In genomic region chrX:8463085-8463645, ce11 we compare ENCODE assay signal across 5 worm cellular contexts.
A peak's percentile ranks its signal among the peaks of the same experiment; 100 is the strongest.
TF ChIP-seq lines count a peak whose summit lies in the region.

Gene F16F9.4 (minus strand): TSS chrX:8463360.

TF ChIP-seq in whole organism, L1 larva, 84 proteins besides CTCF, POLR2A, EP300 and RAD21:
- TF ChIP-seq snu-23 (GFP tag; optimal IDR thresholded peaks at IDR 0.05; lab: Kevin White, UChicago) = no peak
- peak; percentile 54 for TF ChIP-seq elt-2 (tag; optimal IDR thresholded peaks at IDR 0.05; lab: Kevin White, UChicago)
- no peak for TF ChIP-seq fkh-8 (tag; optimal IDR thresholded peaks at IDR 0.05; lab: Kevin White, UChicago)
- no peak for TF ChIP-seq lin-14 (GFP tag; optimal IDR thresholded peaks at IDR 0.05; lab: Kevin White, UChicago)
- no peak for TF ChIP-seq hpl-2 (GFP tag; optimal IDR thresholded peaks at IDR 0.05; lab: Kevin White, UChicago)
- TF ChIP-seq grh-1 (GFP tag; IDR thresholded peaks at IDR 0.05; lab: Robert Waterston, UW) = no peak
- no peak for TF ChIP-seq egl-13 (tag; optimal IDR thresholded peaks at IDR 0.05; lab: Kevin White, UChicago)
- TF ChIP-seq efl-1 (optimal IDR thresholded peaks at IDR 0.05; lab: Kevin White, UChicago) = no peak
- peak in 1 of 2 experiments; percentile 68 for TF ChIP-seq efl-1 (GFP tag; optimal IDR thresholded peaks at IDR 0.05 in 1 of 2; lab: Kevin White, UChicago)
- no peak for TF ChIP-seq dsc-1 (tag; optimal IDR thresholded peaks at IDR 0.05; lab: Kevin White, UChicago)
TF ChIP-seq in whole organism, L1 larva: peak in this region for 2.

TF ChIP-seq in whole organism, L2 larva, 48 proteins besides CTCF, POLR2A, EP300 and RAD21:
- no peak for TF ChIP-seq alr-1 (tag; optimal IDR thresholded peaks at IDR 0.05; lab: Kevin White, UChicago)
- no peak for TF ChIP-seq ztf-1 (GFP tag; conservative IDR thresholded peaks at IDR 0.05; lab: Robert Waterston, UW)
- TF ChIP-seq fos-1 (tag; optimal IDR thresholded peaks at IDR 0.05; lab: Kevin White, UChicago) = peak; percentile 29
- TF ChIP-seq nhr-25 (tag; optimal IDR thresholded peaks at IDR 0.05; lab: Kevin White, UChicago) = no peak
- TF ChIP-seq nhr-6 (tag; optimal IDR thresholded peaks at IDR 0.05; lab: Kevin White, UChicago) = no peak
- no peak for TF ChIP-seq F13H6.1 (tag; optimal IDR thresholded peaks at IDR 0.05; lab: Kevin White, UChicago)

TF ChIP-seq in whole organism, L3 larva, 47 proteins besides CTCF, POLR2A, EP300 and RAD21:
- TF ChIP-seq unc-62 (GFP tag; optimal IDR thresholded peaks at IDR 0.05; lab: Kevin White, UChicago) (no peak), ceh-28 (tag; optimal IDR thresholded peaks at IDR 0.05; lab: Kevin White, UChicago) (no peak), elt-2 (tag; optimal IDR thresholded peaks at IDR 0.05; lab: Kevin White, UChicago) (peak; percentile 66), mml-1 (tag; optimal IDR thresholded peaks at IDR 0.05; lab: Kevin White, UChicago) (no peak), pqm-1 (tag; optimal IDR thresholded peaks at IDR 0.05; lab: Kevin White, UChicago) (peak; percentile 64), sea-2 (GFP tag; optimal IDR thresholded peaks at IDR 0.05; lab: Kevin White, UChicago) (no peak), fkh-2 (tag; optimal IDR thresholded peaks at IDR 0.05; lab: Kevin White, UChicago) (no peak), zag-1 (tag; optimal IDR thresholded peaks at IDR 0.05; lab: Kevin White, UChicago) (no peak), tbx-2 (tag; optimal IDR thresholded peaks at IDR 0.05; lab: Kevin White, UChicago) (no peak)

TF ChIP-seq in whole organism, L4 larva, 104 proteins besides CTCF, POLR2A, EP300 and RAD21 (continues in another document):
- no peak for TF ChIP-seq F10B5.3 (tag; optimal IDR thresholded peaks at IDR 0.05; lab: Kevin White, UChicago)
- no peak for TF ChIP-seq nhr-48 (tag; optimal IDR thresholded peaks at IDR 0.05; lab: Kevin White, UChicago)
- TF ChIP-seq pqm-1 (tag; optimal IDR thresholded peaks at IDR 0.05; lab: Kevin White, UChicago) = peak; percentile 55
- no peak for TF ChIP-seq ceh-32 (tag; optimal IDR thresholded peaks at IDR 0.05; lab: Kevin White, UChicago; ENCODE audit: poor library complexity)
- TF ChIP-seq ZK546.5 (tag; optimal IDR thresholded peaks at IDR 0.05; lab: Kevin White, UChicago) = no peak
- TF ChIP-seq mxl-2 (GFP tag; conservative IDR thresholded peaks at IDR 0.05; lab: Robert Waterston, UW) = no peak
- no peak for TF ChIP-seq lin-15B (tag; optimal IDR thresholded peaks at IDR 0.05; lab: Kevin White, UChicago)
- TF ChIP-seq Y75B8A.6 (GFP tag; IDR thresholded peaks at IDR 0.05; lab: Robert Waterston, UW) = no peak
- peak; percentile 92 for TF ChIP-seq nhr-28 (tag; optimal IDR thresholded peaks at IDR 0.05; lab: Kevin White, UChicago)
- TF ChIP-seq lsy-2 (tag; optimal IDR thresholded peaks at IDR 0.05; lab: Kevin White, UChicago) = no peak
- peak; percentile 6 for TF ChIP-seq hlh-11 (tag; optimal IDR thresholded peaks at IDR 0.05; lab: Kevin White, UChicago)
- TF ChIP-seq lin-29 (GFP tag; IDR thresholded peaks at IDR 0.05; lab: Robert Waterston, UW) = no peak
- no peak for TF ChIP-seq daf-16 (GFP tag; optimal IDR thresholded peaks at IDR 0.05; lab: Kevin White, UChicago)
- peak; percentile 33 for TF ChIP-seq daf-16 (tag; optimal IDR thresholded peaks at IDR 0.05; lab: Kevin White, UChicago)
- TF ChIP-seq fkh-10 (GFP tag; optimal IDR thresholded peaks at IDR 0.05; lab: Kevin White, UChicago) = no peak
- no peak for TF ChIP-seq lir-3 (tag; optimal IDR thresholded peaks at IDR 0.05; lab: Kevin White, UChicago)
- no peak for TF ChIP-seq daf-12 (tag; optimal IDR thresholded peaks at IDR 0.05; lab: Kevin White, UChicago)
- no peak for TF ChIP-seq lim-7 (GFP tag; IDR thresholded peaks at IDR 0.05; lab: Robert Waterston, UW)
- no peak for TF ChIP-seq zip-11 (GFP tag; IDR thresholded peaks at IDR 0.05; lab: Robert Waterston, UW)
- no peak for TF ChIP-seq set-16 (GFP tag; IDR thresholded peaks at IDR 0.05; lab: Robert Waterston, UW)
- TF ChIP-seq snpc-4 (tag; optimal IDR thresholded peaks at IDR 0.05; lab: Kevin White, UChicago) = no peak
- peak; percentile 94 for TF ChIP-seq aha-1 (tag; lab: Kevin White, UChicago)
- no peak for TF ChIP-seq php-3 (GFP tag; IDR thresholded peaks at IDR 0.05; lab: Robert Waterston, UW)
- TF ChIP-seq egl-27 (tag; optimal IDR thresholded peaks at IDR 0.05; lab: Kevin White, UChicago) = no peak
- peak; percentile 37 for TF ChIP-seq dmd-6 (GFP tag; IDR thresholded peaks at IDR 0.05; lab: Robert Waterston, UW)
- no peak for TF ChIP-seq ztf-11 (tag; optimal IDR thresholded peaks at IDR 0.05; lab: Kevin White, UChicago)
- TF ChIP-seq spr-1 (tag; optimal IDR thresholded peaks at IDR 0.05; lab: Kevin White, UChicago) = no peak
- no peak for TF ChIP-seq saeg-2 (GFP tag; IDR thresholded peaks at IDR 0.05; lab: Robert Waterston, UW)
- TF ChIP-seq fos-1 (tag; optimal IDR thresholded peaks at IDR 0.05; lab: Kevin White, UChicago) = no peak
- no peak for TF ChIP-seq sdz-12 (GFP tag; optimal IDR thresholded peaks at IDR 0.05; lab: Kevin White, UChicago)
- TF ChIP-seq ceh-20 (GFP tag; IDR thresholded peaks at IDR 0.05; lab: Robert Waterston, UW) = no peak
- TF ChIP-seq nhr-77 (tag; optimal IDR thresholded peaks at IDR 0.05; lab: Kevin White, UChicago) = peak; percentile 51
- no peak for TF ChIP-seq F49E8.2 (tag; optimal IDR thresholded peaks at IDR 0.05; lab: Kevin White, UChicago; ENCODE audit: borderline replicate concordance)
- TF ChIP-seq ceh-82 (tag; optimal IDR thresholded peaks at IDR 0.05; lab: Kevin White, UChicago) = no peak
- no peak for TF ChIP-seq skn-1 (tag; optimal IDR thresholded peaks at IDR 0.05; lab: Kevin White, UChicago)
- TF ChIP-seq Y105C5A.15 (GFP tag; IDR thresholded peaks at IDR 0.05; lab: Robert Waterston, UW) = no peak
- no peak for TF ChIP-seq unc-62 (GFP tag; optimal IDR thresholded peaks at IDR 0.05 in 1 of 2; lab: Kevin White, UChicago)
- TF ChIP-seq unc-62 (tag; optimal IDR thresholded peaks at IDR 0.05; lab: Kevin White, UChicago) = no peak

TF ChIP-seq in whole organism, young adult, 124 proteins besides CTCF, POLR2A, EP300 and RAD21:
- TF ChIP-seq T07F8.4 (tag; optimal IDR thresholded peaks at IDR 0.05; lab: Kevin White, UChicago) = no peak
- peak; percentile 44 for TF ChIP-seq nhr-80 (tag; optimal IDR thresholded peaks at IDR 0.05; lab: Kevin White, UChicago)
- no peak for TF ChIP-seq gei-17 (GFP tag; optimal IDR thresholded peaks at IDR 0.05; lab: Kevin White, UChicago)
- TF ChIP-seq atf-7 (tag; optimal IDR thresholded peaks at IDR 0.05; lab: Kevin White, UChicago) = no peak
- TF ChIP-seq mes-4 (tag; optimal IDR thresholded peaks at IDR 0.05; lab: Kevin White, UChicago) = no peak
